Fruit fly (Drosophila melanogaster) S2 (cell line): ENCODE measurements around the gene CG34296.

Source experiments
- CG8478 ChIP-seq: fragments of >200 bp; optimal IDR thresholded peaks from 2 replicates; lab custom pipeline; 2018
- CTCF ChIP-seq, 2 experiments: fragments of >200 bp; optimal IDR thresholded peaks; 2 replicates each; lab custom pipeline; 2018

- no peak for TF ChIP-seq CTCF (optimal IDR thresholded peaks at IDR 0.05; lab: Kevin White, UChicago)
- TF ChIP-seq CG8478 (lab: Kevin White, UChicago) = no peak
These were observed 2.4 kb downstream of the CG34296 start, which contains the start of the genes Naa40 and CG18731 for dm6 chr3R:29724745-29725144.
